Worm (Caenorhabditis elegans) whole organism, mixed stage, embryonic: ENCODE data around the gene tasp-1.
A peak's percentile ranks its signal among the peaks of the same experiment; 100 is the strongest.

Experiments used
- M03D4.4 ChIP-seq: sonication (generic microtip); optimal IDR thresholded peaks from 2 replicates; lab custom pipeline; 2017; ENCODE audit warnings: mild to moderate bottlenecking, missing genetic modification characterization, missing compliant biosample characterization
- bed-3 ChIP-seq: fragments of 200-800 bp; sonication (Bioruptor generic); optimal IDR thresholded peaks from 3 replicates; lab custom pipeline; 2018; ENCODE audit warnings: mild to moderate bottlenecking, missing genetic modification characterization, moderate library complexity, missing compliant biosample characterization
- blmp-1 ChIP-seq: fragments of 150-350 bp; optimal IDR thresholded peaks from 2 replicates; lab custom pipeline; 2014; ENCODE audit warnings: missing biosample characterization, missing genetic modification characterization
- ceh-39 ChIP-seq: fragments of 150-350 bp; optimal IDR thresholded peaks from 2 replicates; lab custom pipeline; 2014; ENCODE audit warnings: missing biosample characterization, missing genetic modification characterization
- ceh-43 ChIP-seq: fragments of 200-800 bp; sonication (Bioruptor generic); optimal IDR thresholded peaks from 2 replicates; lab custom pipeline; 2018; ENCODE audit warnings: mild to moderate bottlenecking, missing genetic modification characterization, moderate library complexity, missing compliant biosample characterization
- ceh-83 ChIP-seq: fragments of 200-800 bp; sonication (Bioruptor generic); optimal IDR thresholded peaks from 2 replicates; lab custom pipeline; 2018; ENCODE audit warnings: mild to moderate bottlenecking, missing genetic modification characterization, missing compliant biosample characterization
- ces-1 ChIP-seq: fragments of 150-350 bp; optimal IDR thresholded peaks from 2 replicates; lab custom pipeline; 2014; ENCODE audit warnings: missing biosample characterization, missing genetic modification reagents, missing genetic modification characterization
- cnd-1 ChIP-seq: fragments of 200-800 bp; sonication (Bioruptor generic); optimal IDR thresholded peaks from 2 replicates; lab custom pipeline; 2018; ENCODE audit warnings: mild to moderate bottlenecking, missing genetic modification characterization, missing compliant biosample characterization
- drap-1 ChIP-seq: fragments of 200-800 bp; sonication (Bioruptor generic); optimal IDR thresholded peaks from 3 replicates; lab custom pipeline; 2018; ENCODE audit warnings: mild to moderate bottlenecking, missing genetic modification characterization, missing compliant biosample characterization
- elt-1 ChIP-seq: sonication (generic microtip); optimal IDR thresholded peaks from 2 replicates; lab custom pipeline; 2017; ENCODE audit warnings: missing genetic modification characterization, mild to moderate bottlenecking, missing compliant biosample characterization, antibody characterized with exemption, moderate library complexity, borderline replicate concordance; ENCODE audit not compliant: insufficient read depth
- elt-3 ChIP-seq: fragments of 150-350 bp; optimal IDR thresholded peaks from 2 replicates; lab custom pipeline; 2014; ENCODE audit warnings: missing biosample characterization, missing genetic modification characterization
- flh-1 ChIP-seq: fragments of 200-800 bp; sonication (Bioruptor generic); optimal IDR thresholded peaks from 2 replicates; lab custom pipeline; 2018; ENCODE audit warnings: mild to moderate bottlenecking, missing genetic modification characterization, moderate library complexity, missing compliant biosample characterization
- ham-2 ChIP-seq: fragments of 200-800 bp; sonication (Bioruptor generic); optimal IDR thresholded peaks from 2 replicates; lab custom pipeline; 2018; ENCODE audit warnings: mild to moderate bottlenecking, missing genetic modification characterization, missing compliant biosample characterization
- hlh-1 ChIP-seq: fragments of 150-350 bp; optimal IDR thresholded peaks from 2 replicates; lab custom pipeline; 2014; ENCODE audit warnings: missing biosample characterization, missing genetic modification reagents, missing genetic modification characterization
- lin-13 ChIP-seq: fragments of 150-350 bp; optimal IDR thresholded peaks from 2 replicates; lab custom pipeline; 2014; ENCODE audit warnings: missing biosample characterization, missing genetic modification characterization
- lin-32 ChIP-seq: fragments of 200-800 bp; sonication (Bioruptor generic); optimal IDR thresholded peaks from 2 replicates; lab custom pipeline; 2018; ENCODE audit warnings: mild to moderate bottlenecking, missing genetic modification characterization, missing compliant biosample characterization
- lsy-2 ChIP-seq: fragments of 150-350 bp; optimal IDR thresholded peaks from 2 replicates; lab custom pipeline; 2014; ENCODE audit warnings: missing biosample characterization, missing genetic modification characterization
- mab-5 ChIP-seq: fragments of 150-350 bp; optimal IDR thresholded peaks from 2 replicates; lab custom pipeline; 2014; ENCODE audit warnings: missing biosample characterization, missing genetic modification characterization
- mep-1 ChIP-seq: fragments of 150-350 bp; optimal IDR thresholded peaks from 2 replicates; lab custom pipeline; 2017; ENCODE audit warnings: missing biosample characterization, missing genetic modification reagents, missing genetic modification characterization, inconsistent platforms
- mls-2 ChIP-seq: sonication (generic microtip); optimal IDR thresholded peaks from 2 replicates; lab custom pipeline; 2016; ENCODE audit warnings: mild to moderate bottlenecking, missing genetic modification characterization, moderate library complexity, missing compliant biosample characterization
- nhr-12 ChIP-seq: fragments of 150-350 bp; optimal IDR thresholded peaks from 2 replicates; lab custom pipeline; 2014; ENCODE audit warnings: missing biosample characterization, missing genetic modification characterization
- nhr-2 ChIP-seq: fragments of 150-350 bp; optimal IDR thresholded peaks from 2 replicates; lab custom pipeline; 2014; ENCODE audit warnings: missing biosample characterization, missing genetic modification characterization
- nhr-237 ChIP-seq: fragments of 150-350 bp; optimal IDR thresholded peaks from 2 replicates; lab custom pipeline; 2014; ENCODE audit warnings: missing biosample characterization, missing genetic modification characterization
- nhr-28 ChIP-seq: fragments of 150-350 bp; optimal IDR thresholded peaks from 2 replicates; lab custom pipeline; 2014; ENCODE audit warnings: missing biosample characterization, missing genetic modification characterization
- nhr-76 ChIP-seq: sonication (generic microtip); optimal IDR thresholded peaks from 2 replicates; lab custom pipeline; 2017; ENCODE audit warnings: missing biosample characterization, missing genetic modification characterization
- pha-4 ChIP-seq: fragments of 150-350 bp; optimal IDR thresholded peaks from 2 replicates; lab custom pipeline; 2018; ENCODE audit warnings: missing biosample characterization, missing genetic modification reagents, missing genetic modification characterization
- sem-2 ChIP-seq: fragments of 200-800 bp; sonication (Bioruptor generic); optimal IDR thresholded peaks from 2 replicates; lab custom pipeline; 2018; ENCODE audit warnings: mild to moderate bottlenecking, missing genetic modification characterization, missing compliant biosample characterization
- snpc-4 ChIP-seq: fragments of 150-350 bp; optimal IDR thresholded peaks from 2 replicates; lab custom pipeline; 2014; ENCODE audit warnings: missing biosample characterization, missing genetic modification characterization
- sptf-1 ChIP-seq: sonication (generic microtip); optimal IDR thresholded peaks from 2 replicates; lab custom pipeline; 2017; ENCODE audit warnings: mild to moderate bottlenecking, missing genetic modification characterization, moderate library complexity, missing compliant biosample characterization
- tbx-8 ChIP-seq: fragments of 200-800 bp; sonication (Bioruptor generic); optimal IDR thresholded peaks from 2 replicates; lab custom pipeline; 2018; ENCODE audit warnings: mild to moderate bottlenecking, missing genetic modification characterization, moderate library complexity, missing compliant biosample characterization
- unc-120 ChIP-seq: sonication (generic microtip); optimal IDR thresholded peaks from 2 replicates; lab custom pipeline; 2017; ENCODE audit warnings: missing genetic modification characterization, missing compliant biosample characterization; ENCODE audit not compliant: poor library complexity, severe bottlenecking
- unc-39 ChIP-seq: fragments of 150-350 bp; optimal IDR thresholded peaks from 2 replicates; lab custom pipeline; 2014; ENCODE audit warnings: missing biosample characterization, missing genetic modification characterization
- unc-62 ChIP-seq: fragments of 150-350 bp; optimal IDR thresholded peaks from 2 replicates; lab custom pipeline; 2014; ENCODE audit warnings: missing biosample characterization, missing genetic modification reagents, missing genetic modification characterization
- zip-8 ChIP-seq: fragments of 150-350 bp; optimal IDR thresholded peaks from 2 replicates; lab custom pipeline; 2014; ENCODE audit warnings: missing biosample characterization, missing genetic modification characterization
- ztf-11 ChIP-seq: fragments of 150-350 bp; optimal IDR thresholded peaks from 2 replicates; lab custom pipeline; 2014; ENCODE audit warnings: missing biosample characterization, missing genetic modification characterization

Gene tasp-1

DNA sequence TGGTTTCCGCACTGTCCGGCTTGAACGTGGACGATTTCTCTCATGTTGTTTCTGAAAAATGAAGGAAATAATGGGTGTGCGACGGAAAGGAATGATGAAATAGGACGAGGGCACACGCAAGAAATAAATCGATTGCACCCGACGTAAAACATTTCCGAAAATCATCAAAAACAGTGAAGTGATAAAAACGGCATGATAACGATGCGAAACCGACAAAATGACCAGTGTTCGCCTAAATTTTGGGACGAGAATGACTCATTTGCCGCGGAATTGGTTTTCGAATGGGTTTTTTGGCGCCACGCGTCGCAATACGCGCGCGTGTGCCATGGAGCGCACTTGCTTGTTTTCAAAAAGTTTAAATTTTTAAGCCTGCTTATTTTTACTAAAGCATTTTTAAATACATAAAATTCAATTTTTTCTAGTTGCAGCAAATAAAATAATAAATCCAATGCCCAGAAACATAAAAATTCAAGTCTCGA lies 16.7 kb upstream of the tasp-1 start, which contains the start of the genes tbb-1 and rib-2:
tbb-1 (minus strand) TSS at position 51 of the 479 bp plus-strand sequence.
rib-2 (plus strand) TSS at position 429 of the 479 bp plus-strand sequence.
- TF ChIP-seq tbx-8 (GFP tag; lab: Kevin White, UChicago) (no peak), hlh-1 (tag; lab: Kevin White, UChicago) (peak; percentile 17), unc-62 (GFP tag; lab: Kevin White, UChicago) (no peak), blmp-1 (tag; lab: Kevin White, UChicago) (no peak), nhr-237 (tag; lab: Kevin White, UChicago) (peak; percentile 76), ztf-11 (tag; lab: Kevin White, UChicago) (no peak), cnd-1 (tag; lab: Kevin White, UChicago) (no peak), unc-39 (tag; lab: Kevin White, UChicago) (no peak), zip-8 (tag; lab: Kevin White, UChicago) (no peak), mab-5 (tag; lab: Kevin White, UChicago) (no peak), ceh-83 (GFP tag; lab: Kevin White, UChicago) (peak; percentile 30), nhr-28 (tag; lab: Kevin White, UChicago) (no peak), bed-3 (GFP tag; lab: Kevin White, UChicago) (no peak), sem-2 (GFP tag; lab: Kevin White, UChicago) (no peak), ceh-43 (no peak), M03D4.4 (tag; lab: Kevin White, UChicago) (no peak), drap-1 (GFP tag; lab: Kevin White, UChicago) (peak; percentile 28), lin-13 (peak; percentile 55), sptf-1 (tag; lab: Kevin White, UChicago) (no peak), snpc-4 (tag; lab: Kevin White, UChicago) (no peak), nhr-2 (tag; lab: Kevin White, UChicago) (no peak), mls-2 (no peak), nhr-76 (tag; lab: Kevin White, UChicago) (no peak), ces-1 (GFP tag; lab: Kevin White, UChicago) (peak; percentile 17), elt-1 (tag; lab: Kevin White, UChicago) (no peak), elt-3 (tag; lab: Kevin White, UChicago) (no peak), lsy-2 (tag; lab: Kevin White, UChicago) (peak; percentile 70), lin-32 (no peak), ceh-39 (tag; lab: Kevin White, UChicago) (peak; percentile 60), mep-1 (tag; lab: Kevin White, UChicago) (peak; percentile 93), pha-4 (peak; percentile 18), ham-2 (GFP tag; lab: Kevin White, UChicago) (no peak), unc-120 (tag; lab: Kevin White, UChicago) (no peak), flh-1 (GFP tag; lab: Kevin White, UChicago) (no peak), nhr-12 (tag; lab: Kevin White, UChicago) (no peak)

DNA sequence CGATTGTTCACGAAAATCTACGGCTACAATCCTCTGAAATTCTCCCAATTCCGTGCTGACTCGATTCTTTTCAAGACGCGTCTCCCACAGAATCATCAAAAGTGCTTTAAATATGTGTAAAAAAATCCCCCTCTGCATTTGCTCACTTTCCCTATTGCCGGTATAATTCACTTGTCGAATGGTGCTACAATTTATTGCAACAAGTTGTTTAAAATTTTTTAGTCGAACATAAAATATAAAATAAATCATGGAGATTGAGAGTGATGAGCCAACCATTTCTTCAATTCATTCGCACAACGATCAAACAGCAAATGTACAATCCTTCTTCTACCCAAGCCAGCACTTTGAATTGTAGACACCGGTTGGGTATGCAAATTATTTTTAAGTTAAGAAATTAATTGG lies 12.7 kb upstream of the tasp-1 start:
- no peak for TF ChIP-seq drap-1 (GFP tag; lab: Kevin White, UChicago)

DNA sequence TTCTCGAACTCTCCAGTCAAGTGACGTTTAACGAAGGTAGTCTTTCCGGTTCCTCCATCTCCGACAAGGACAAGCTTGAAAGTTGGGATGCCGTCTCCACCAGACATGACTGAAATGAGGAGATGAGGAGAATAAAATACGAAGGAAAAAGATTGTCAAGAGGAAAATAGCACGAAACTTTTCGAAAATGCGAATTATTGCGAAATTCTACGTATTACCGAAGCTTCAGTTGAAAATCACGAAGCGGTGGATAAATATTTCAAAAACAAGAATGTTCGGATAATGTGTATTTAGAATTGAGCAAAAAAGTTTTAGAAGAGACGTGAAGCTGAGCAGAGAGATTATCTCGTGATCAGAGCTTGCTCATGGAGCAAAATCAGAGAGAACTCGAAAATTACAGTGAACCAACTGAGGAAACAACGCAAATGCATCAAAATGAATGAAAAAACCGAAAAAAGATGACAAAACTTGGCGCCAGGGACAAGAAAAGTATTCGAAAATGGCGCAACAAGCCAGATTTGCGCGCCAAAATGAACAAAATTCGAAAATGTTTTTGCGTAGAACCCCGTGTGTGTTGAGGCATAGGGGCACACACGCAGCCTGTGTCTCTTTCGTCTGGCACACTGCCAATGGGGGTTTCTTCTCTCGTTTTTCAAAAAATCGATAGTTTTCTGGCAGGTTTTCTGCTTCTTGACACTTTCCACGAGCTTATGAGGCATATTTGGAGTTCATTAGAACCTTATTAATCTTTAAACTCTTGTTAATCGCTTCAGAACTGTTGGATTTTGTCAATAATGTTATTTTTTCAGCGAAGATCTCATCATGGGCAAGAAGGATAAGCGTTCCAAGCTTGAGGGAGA lies 11.3 kb upstream of the tasp-1 start, which contains the start of the genes ran-1 and dkc-1:
ran-1 (minus strand) TSS at position 109 of the 860 bp plus-strand sequence.
dkc-1 (plus strand) TSS at position 810 of the 860 bp plus-strand sequence.
- TF ChIP-seq nhr-237 (tag; lab: Kevin White, UChicago) (peak; percentile 45), sptf-1 (tag; lab: Kevin White, UChicago) (peak; percentile 56), mep-1 (tag; lab: Kevin White, UChicago) (peak; percentile 96), lsy-2 (tag; lab: Kevin White, UChicago) (peak; percentile 55), pha-4 (peak; percentile 64), ces-1 (GFP tag; lab: Kevin White, UChicago) (peak; percentile 23), flh-1 (GFP tag; lab: Kevin White, UChicago) (no peak), elt-3 (tag; lab: Kevin White, UChicago) (no peak), ceh-83 (GFP tag; lab: Kevin White, UChicago) (peak; percentile 13), unc-120 (tag; lab: Kevin White, UChicago) (peak; percentile 64), ceh-39 (tag; lab: Kevin White, UChicago) (peak; percentile 80), lin-13 (peak; percentile 32), bed-3 (GFP tag; lab: Kevin White, UChicago) (no peak), snpc-4 (tag; lab: Kevin White, UChicago) (no peak), M03D4.4 (tag; lab: Kevin White, UChicago) (peak; percentile 10)
